Worm (Caenorhabditis elegans) whole organism, L4 larva: Measurements from ENCODE around the gene T24C12.4.

Experiments
- Y75B8A.6 ChIP-seq: fragments of 200-800 bp; sonication (Bioruptor generic); IDR thresholded peaks from 2 replicates; pipeline ENCODE4 v1.3.6; 2022; ENCODE audit warnings: missing genetic modification reagents, missing genetic modification characterization, missing compliant biosample characterization
- gei-8 ChIP-seq: fragments of 200-800 bp; sonication (Bioruptor generic); optimal IDR thresholded peaks from 2 replicates; lab custom pipeline; 2018; ENCODE audit warnings: mild to moderate bottlenecking, missing genetic modification characterization, missing compliant biosample characterization
- unc-39 ChIP-seq: sonication (generic microtip); optimal IDR thresholded peaks from 2 replicates; lab custom pipeline; 2017; ENCODE audit warnings: missing biosample characterization, missing genetic modification characterization

ce11 chrX:2219453-2219852 is 14.6 kb upstream of the T24C12.4 start:
- TF ChIP-seq Y75B8A.6 (GFP tag; lab: Robert Waterston, UW) (no peak), unc-39 (tag; lab: Kevin White, UChicago) (no peak), gei-8 (GFP tag; lab: Kevin White, UChicago) (no peak)
